Worm (Caenorhabditis elegans) whole organism, L1 larva: ENCODE measurements around the gene ZK829.7.
A peak's percentile ranks its signal among the peaks of the same experiment; 100 is the strongest.

ENCODE experiments used
- C04F5.9 ChIP-seq: sonication (generic microtip); optimal IDR thresholded peaks from 2 replicates; lab custom pipeline; 2016; ENCODE audit warnings: missing genetic modification characterization, missing compliant biosample characterization
- C16A3.4 ChIP-seq: fragments of 150-350 bp; optimal IDR thresholded peaks from 2 replicates; lab custom pipeline; 2014; ENCODE audit warnings: missing biosample characterization, missing genetic modification characterization
- alr-1 ChIP-seq: fragments of 200-800 bp; sonication (Bioruptor generic); optimal IDR thresholded peaks from 2 replicates; lab custom pipeline; 2018; ENCODE audit warnings: borderline replicate concordance, mild to moderate bottlenecking, missing genetic modification characterization, missing compliant biosample characterization
- aly-2 ChIP-seq: fragments of 150-350 bp; optimal IDR thresholded peaks from 2 replicates; lab custom pipeline; 2014; ENCODE audit warnings: missing biosample characterization, missing genetic modification characterization
- blmp-1 ChIP-seq: fragments of 150-350 bp; optimal IDR thresholded peaks from 2 replicates; lab custom pipeline; 2014; ENCODE audit warnings: missing biosample characterization, missing genetic modification characterization
- ceh-63 ChIP-seq: fragments of 200-800 bp; sonication (Bioruptor generic); optimal IDR thresholded peaks from 2 replicates; lab custom pipeline; 2018; ENCODE audit warnings: mild to moderate bottlenecking, missing genetic modification characterization, missing compliant biosample characterization
- ceh-8 ChIP-seq: fragments of 200-800 bp; sonication (Bioruptor generic); optimal IDR thresholded peaks from 2 replicates; lab custom pipeline; 2018; ENCODE audit warnings: mild to moderate bottlenecking, missing genetic modification characterization, moderate library complexity, missing compliant biosample characterization
- ceh-82 ChIP-seq, 3 experiments: fragments of 150-350 bp in 1 of 3; sonication (generic microtip) in 2 of 3; optimal IDR thresholded peaks; 2 replicates each; lab custom pipeline; 2014 to 2017; ENCODE audit warnings: missing biosample characterization in 3 of 3, missing genetic modification characterization in 3 of 3
- ceh-88 ChIP-seq: fragments of 200-800 bp; sonication (Bioruptor generic); IDR thresholded peaks from 2 replicates; pipeline ENCODE4 v1.3.6; 2022; ENCODE audit warnings: missing genetic modification characterization, missing compliant biosample characterization
- ceh-90 ChIP-seq: sonication (generic microtip); optimal IDR thresholded peaks from 2 replicates; lab custom pipeline; 2016; ENCODE audit warnings: missing genetic modification characterization, missing compliant biosample characterization
- ces-1 ChIP-seq: fragments of 150-350 bp; optimal IDR thresholded peaks from 2 replicates; lab custom pipeline; 2014; ENCODE audit warnings: missing biosample characterization, missing genetic modification reagents, missing genetic modification characterization
- dpl-1 ChIP-seq, 3 experiments: fragments of 150-350 bp in 2 of 3; sonication (generic microtip) in 1 of 3; optimal IDR thresholded peaks; 2 replicates each; lab custom pipeline; 2014 to 2017; ENCODE audit warnings: missing biosample characterization in 3 of 3, missing genetic modification characterization in 3 of 3, missing genetic modification reagents in 3 of 3
- efl-3 ChIP-seq: fragments of 200-800 bp; sonication (Bioruptor generic); optimal IDR thresholded peaks from 2 replicates; lab custom pipeline; 2018; ENCODE audit warnings: mild to moderate bottlenecking, missing genetic modification characterization, missing compliant biosample characterization
- egl-13 ChIP-seq: sonication (generic microtip); optimal IDR thresholded peaks from 2 replicates; lab custom pipeline; 2016; ENCODE audit warnings: missing genotype, missing genetic modification reagents, missing genetic modification characterization, missing compliant biosample characterization
- egl-27 ChIP-seq, 2 experiments: fragments of 150-350 bp in 1 of 2; sonication (generic microtip); optimal IDR thresholded peaks; 3 replicates each; lab custom pipeline; 2017 to 2018; ENCODE audit warnings: missing biosample characterization in 2 of 2, missing genetic modification characterization in 2 of 2, missing genetic modification reagents in 2 of 2
- elt-3 ChIP-seq, 6 experiments: fragments of 150-350 bp in 1 of 6; sonication (generic microtip); optimal IDR thresholded peaks; 2 replicates each; lab custom pipeline; 2017 to 2018; ENCODE audit warnings: missing biosample characterization in 6 of 6, missing genetic modification characterization in 6 of 6, inconsistent platforms in 1 of 6
- ets-5 ChIP-seq: fragments of 200-800 bp; sonication (Bioruptor generic); IDR thresholded peaks from 2 replicates; pipeline ENCODE4 v1.3.6; 2022; ENCODE audit warnings: missing genetic modification characterization, missing compliant biosample characterization
- fkh-4 ChIP-seq: sonication (generic microtip); optimal IDR thresholded peaks from 2 replicates; lab custom pipeline; 2016; ENCODE audit warnings: missing compliant biosample characterization, missing genetic modification characterization, borderline replicate concordance
- fos-1 ChIP-seq: fragments of 150-350 bp; optimal IDR thresholded peaks from 2 replicates; lab custom pipeline; 2014; ENCODE audit warnings: missing biosample characterization, missing genetic modification characterization
- grh-1 ChIP-seq: fragments of 200-800 bp; sonication (Bioruptor generic); IDR thresholded peaks from 2 replicates; pipeline ENCODE4 v1.3.6; 2022; ENCODE audit warnings: missing genetic modification reagents, missing genetic modification characterization, missing compliant biosample characterization
- hlh-4 ChIP-seq: sonication (generic microtip); optimal IDR thresholded peaks from 2 replicates; lab custom pipeline; 2016; ENCODE audit warnings: mild to moderate bottlenecking, missing genetic modification characterization, missing compliant biosample characterization
- irx-1 ChIP-seq: sonication (generic microtip); optimal IDR thresholded peaks from 2 replicates; lab custom pipeline; 2016; ENCODE audit warnings: missing genetic modification characterization, missing compliant biosample characterization
- isw-1 ChIP-seq: fragments of 200-800 bp; sonication (Bioruptor generic); IDR thresholded peaks from 2 replicates; pipeline ENCODE4 v1.3.6; 2022; ENCODE audit warnings: missing genetic modification characterization, missing compliant biosample characterization
- lin-13 ChIP-seq: fragments of 150-350 bp; optimal IDR thresholded peaks from 2 replicates; lab custom pipeline; 2014; ENCODE audit warnings: missing biosample characterization, missing genetic modification reagents, missing genetic modification characterization
- lin-15B ChIP-seq: fragments of 150-350 bp; sonication (generic microtip); optimal IDR thresholded peaks from 3 replicates; lab custom pipeline; 2014; ENCODE audit warnings: missing biosample characterization, missing genetic modification characterization
- lin-39 ChIP-seq: fragments of 150-350 bp; optimal IDR thresholded peaks from 2 replicates; lab custom pipeline; 2014; ENCODE audit warnings: missing biosample characterization, missing genetic modification reagents, missing genetic modification characterization
- lir-3 ChIP-seq: sonication (generic microtip); optimal IDR thresholded peaks from 2 replicates; lab custom pipeline; 2016; ENCODE audit warnings: mild to moderate bottlenecking, missing genetic modification characterization, moderate library complexity, missing compliant biosample characterization; ENCODE audit not compliant: poor library complexity
- lsy-2 ChIP-seq, 2 experiments: fragments of 150-350 bp; optimal IDR thresholded peaks; 2 replicates each; lab custom pipeline; 2014; ENCODE audit warnings: missing biosample characterization in 2 of 2, missing genetic modification characterization in 2 of 2
- mef-2 ChIP-seq: fragments of 150-350 bp; optimal IDR thresholded peaks from 2 replicates; lab custom pipeline; 2014; ENCODE audit warnings: missing biosample characterization, missing genetic modification characterization
- mep-1 ChIP-seq: fragments of 150-350 bp; optimal IDR thresholded peaks from 2 replicates; lab custom pipeline; 2014; ENCODE audit warnings: missing biosample characterization, missing genetic modification characterization
- nhr-28 ChIP-seq: fragments of 150-350 bp; optimal IDR thresholded peaks from 2 replicates; lab custom pipeline; 2014; ENCODE audit warnings: missing biosample characterization, missing genetic modification characterization
- nhr-47 ChIP-seq: sonication (generic microtip); optimal IDR thresholded peaks from 2 replicates; lab custom pipeline; 2016; ENCODE audit warnings: mild to moderate bottlenecking, missing genetic modification characterization, moderate library complexity, missing compliant biosample characterization
- nhr-71 ChIP-seq: sonication (generic microtip); optimal IDR thresholded peaks from 2 replicates; lab custom pipeline; 2016; ENCODE audit warnings: mild to moderate bottlenecking, missing genetic modification characterization, moderate library complexity, missing compliant biosample characterization
- nhr-77 ChIP-seq: fragments of 150-350 bp; optimal IDR thresholded peaks from 2 replicates; lab custom pipeline; 2014; ENCODE audit warnings: missing biosample characterization, missing genetic modification characterization
- nhr-85 ChIP-seq: sonication (generic microtip); peaks from one replicate; lab custom pipeline; 2016; ENCODE audit warnings: missing genetic modification characterization, inconsistent platforms, missing compliant biosample characterization
- nhr-90 ChIP-seq: sonication (generic microtip); optimal IDR thresholded peaks from 2 replicates; lab custom pipeline; 2016; ENCODE audit warnings: mild to moderate bottlenecking, missing genetic modification characterization, missing compliant biosample characterization; ENCODE audit not compliant: poor library complexity
- pax-3 ChIP-seq: fragments of 200-800 bp; sonication (Bioruptor generic); optimal IDR thresholded peaks from 2 replicates; lab custom pipeline; 2018; ENCODE audit warnings: mild to moderate bottlenecking, missing genetic modification characterization, moderate library complexity, missing compliant biosample characterization
- pqm-1 ChIP-seq: sonication (generic microtip); optimal IDR thresholded peaks from 3 replicates; lab custom pipeline; 2017; ENCODE audit warnings: missing biosample characterization, missing genetic modification characterization
- skn-1 ChIP-seq: fragments of 150-350 bp; optimal IDR thresholded peaks from 2 replicates; lab custom pipeline; 2014; ENCODE audit warnings: missing biosample characterization, missing genetic modification characterization
- snu-23 ChIP-seq: sonication (generic microtip); optimal IDR thresholded peaks from 2 replicates; lab custom pipeline; 2016; ENCODE audit warnings: missing genetic modification characterization, missing compliant biosample characterization
- sox-4 ChIP-seq: sonication (generic microtip); optimal IDR thresholded peaks from 2 replicates; lab custom pipeline; 2016; ENCODE audit warnings: missing genetic modification characterization, missing compliant biosample characterization
- sptf-1 ChIP-seq: fragments of 150-350 bp; optimal IDR thresholded peaks from 2 replicates; lab custom pipeline; 2014; ENCODE audit warnings: missing biosample characterization, missing genetic modification characterization
- unc-130 ChIP-seq: fragments of 150-350 bp; optimal IDR thresholded peaks from 2 replicates; lab custom pipeline; 2017; ENCODE audit warnings: missing biosample characterization, missing genetic modification characterization, inconsistent platforms
- unc-30 ChIP-seq: sonication (generic microtip); optimal IDR thresholded peaks from 2 replicates; lab custom pipeline; 2017; ENCODE audit warnings: missing biosample characterization, missing genetic modification characterization
- unc-62 ChIP-seq: fragments of 150-350 bp; optimal IDR thresholded peaks from 2 replicates; lab custom pipeline; 2014; ENCODE audit warnings: missing biosample characterization, missing genetic modification reagents, missing genetic modification characterization
- unc-86 ChIP-seq: sonication (generic microtip); optimal IDR thresholded peaks from 2 replicates; lab custom pipeline; 2016; ENCODE audit warnings: missing genetic modification characterization, missing compliant biosample characterization
- vab-15 ChIP-seq: sonication (generic microtip); optimal IDR thresholded peaks from 2 replicates; lab custom pipeline; 2017; ENCODE audit warnings: missing genotype, mild to moderate bottlenecking, missing genetic modification characterization, missing compliant biosample characterization
- xbp-1 ChIP-seq: sonication (generic microtip); optimal IDR thresholded peaks from 2 replicates; lab custom pipeline; 2016; ENCODE audit warnings: missing genetic modification characterization, missing compliant biosample characterization
- ztf-4 ChIP-seq: fragments of 150-350 bp; optimal IDR thresholded peaks from 2 replicates; lab custom pipeline; 2014; ENCODE audit warnings: missing biosample characterization, missing genetic modification characterization

Gene ZK829.7

DNA sequence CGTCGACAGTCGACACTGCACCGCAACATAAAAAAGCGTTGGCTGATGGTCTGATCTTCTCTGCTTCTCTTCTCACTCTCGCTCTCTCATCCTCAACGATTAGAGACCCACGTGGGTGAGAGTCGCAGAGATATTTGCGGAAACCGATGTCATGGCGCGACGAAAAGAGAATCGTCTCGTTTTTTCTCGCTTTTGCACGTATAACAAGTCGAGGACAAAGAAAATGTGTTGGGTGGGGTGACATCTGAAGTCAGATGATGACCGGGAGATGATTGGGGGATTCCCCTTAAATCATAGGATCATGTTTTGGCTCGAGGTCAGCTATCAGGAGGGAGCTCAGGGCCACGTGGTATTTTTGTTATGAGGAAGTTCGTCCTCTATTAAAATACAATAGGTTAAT, 4.9 kb downstream of the ZK829.7 start (continued):
- TF ChIP-seq ztf-4 (tag; lab: Kevin White, UChicago) (peak; percentile 90), nhr-77 (tag; lab: Kevin White, UChicago) (peak; percentile 81), pqm-1 (tag; lab: Kevin White, UChicago) (no peak), hlh-4 (tag; lab: Kevin White, UChicago) (no peak), lsy-2 (tag; optimal IDR thresholded peaks at IDR 0.05; lab: Kevin White, UChicago) (peak; percentile 75 to 79), lin-13 (GFP tag; lab: Kevin White, UChicago) (peak; percentile 72), C04F5.9 (tag; lab: Kevin White, UChicago) (peak; percentile 79), ets-5 (GFP tag; lab: Robert Waterston, UW) (no peak), egl-27 (tag; optimal IDR thresholded peaks at IDR 0.05; lab: Kevin White, UChicago) (peak; percentile 43 to 78), ceh-88 (GFP tag; lab: Robert Waterston, UW) (peak; percentile 69), efl-3 (no peak), vab-15 (tag; lab: Kevin White, UChicago) (peak; percentile 54), nhr-47 (peak; percentile 88), lin-15B (no peak), lin-39 (tag; lab: Kevin White, UChicago) (peak; percentile 62), egl-13 (peak; percentile 57), pax-3 (tag; lab: Kevin White, UChicago) (peak; percentile 45), nhr-90 (tag; lab: Kevin White, UChicago) (peak; percentile 94), isw-1 (no peak), unc-30 (no peak)

DNA sequence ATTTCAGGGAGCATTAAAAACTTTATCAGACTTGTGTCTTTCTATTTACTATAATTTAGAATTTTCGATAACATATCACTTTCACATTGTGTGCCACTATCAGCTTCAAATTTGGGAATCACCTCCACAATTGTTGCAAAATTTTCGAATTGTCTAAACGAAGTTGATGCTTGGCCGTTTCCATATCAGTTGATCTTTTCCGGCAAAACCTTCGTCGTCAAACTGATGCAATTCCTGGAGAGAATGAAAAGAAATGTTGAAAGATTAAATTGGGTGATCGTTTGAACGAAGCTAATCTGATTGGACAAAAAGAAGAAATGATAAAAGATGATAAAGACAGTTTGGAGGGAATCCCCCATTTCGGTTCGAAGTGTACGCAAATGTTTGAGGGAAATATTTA, 5.7 kb downstream of the ZK829.7 start:
- TF ChIP-seq unc-86 (no peak), ceh-90 (tag; lab: Kevin White, UChicago) (no peak), irx-1 (no peak), aly-2 (tag; lab: Kevin White, UChicago) (peak; percentile 93), nhr-71 (peak; percentile 74), fkh-4 (tag; lab: Kevin White, UChicago) (no peak), nhr-28 (no peak), sptf-1 (tag; lab: Kevin White, UChicago) (no peak), blmp-1 (peak; percentile 67), dpl-1 (GFP tag; optimal IDR thresholded peaks at IDR 0.05; lab: Kevin White, UChicago) (no peak), fos-1 (tag; lab: Kevin White, UChicago) (no peak), nhr-47 (peak; percentile 14), lin-13 (GFP tag; lab: Kevin White, UChicago) (no peak), ceh-8 (GFP tag; lab: Kevin White, UChicago) (no peak), elt-3 (tag; optimal IDR thresholded peaks at IDR 0.05; lab: Kevin White, UChicago) (peak in 5 of 6 experiments; percentile 15 to 73 (median 30)), xbp-1 (tag; lab: Kevin White, UChicago) (peak; percentile 1), pqm-1 (tag; lab: Kevin White, UChicago) (no peak), hlh-4 (tag; lab: Kevin White, UChicago) (no peak), C04F5.9 (tag; lab: Kevin White, UChicago) (no peak), lin-39 (tag; lab: Kevin White, UChicago) (no peak), mep-1 (no peak), snu-23 (peak; percentile 50), nhr-85 (tag; lab: Kevin White, UChicago) (no peak), mef-2 (tag; lab: Kevin White, UChicago) (no peak), isw-1 (no peak), ces-1 (GFP tag; lab: Kevin White, UChicago) (no peak), ceh-88 (GFP tag; lab: Robert Waterston, UW) (no peak), ceh-63 (GFP tag; lab: Kevin White, UChicago) (no peak), unc-62 (no peak), unc-30 (no peak), ztf-4 (tag; lab: Kevin White, UChicago) (peak; percentile 74), ceh-82 (tag; optimal IDR thresholded peaks at IDR 0.05; lab: Kevin White, UChicago) (no peak), skn-1 (tag; lab: Kevin White, UChicago) (no peak), vab-15 (tag; lab: Kevin White, UChicago) (no peak), nhr-90 (tag; lab: Kevin White, UChicago) (peak; percentile 55), unc-130 (tag; lab: Kevin White, UChicago) (no peak), grh-1 (GFP tag; lab: Robert Waterston, UW) (0 out of 2 replicates have a peak, but pooled peaks have one; percentile 24), sox-4 (tag; lab: Kevin White, UChicago) (no peak), egl-27 (tag; optimal IDR thresholded peaks at IDR 0.05; lab: Kevin White, UChicago) (no peak), C16A3.4 (no peak), alr-1 (no peak), efl-3 (no peak), lir-3 (tag; lab: Kevin White, UChicago) (no peak), nhr-77 (tag; lab: Kevin White, UChicago) (no peak)
